Fruit fly (Drosophila melanogaster) whole organism, wandering third instar larva: ENCODE measurements around the gene CG8565.

Source experiments
- CG9705 ChIP-seq: fragments of 200-800 bp; sonication (Bioruptor generic); optimal IDR thresholded peaks from 2 replicates; lab custom pipeline; 2018; ENCODE audit warnings: missing biosample characterization, mild to moderate bottlenecking, missing genetic modification characterization
- CrebA ChIP-seq: fragments of 200-800 bp; sonication (Bioruptor generic); optimal IDR thresholded peaks from 2 replicates; lab custom pipeline; 2016; ENCODE audit warnings: missing biosample characterization, mild to moderate bottlenecking, missing genetic modification characterization, borderline replicate concordance
- HLH106 ChIP-seq: fragments of 200-800 bp; optimal IDR thresholded peaks from 3 replicates; lab custom pipeline; 2019; ENCODE audit warnings: missing biosample characterization, mild to moderate bottlenecking, missing genetic modification characterization, moderate library complexity
- Jra ChIP-seq: sonication (Bioruptor generic); optimal IDR thresholded peaks from 2 replicates; lab custom pipeline; 2016; ENCODE audit warnings: missing biosample characterization, missing genetic modification characterization
- br ChIP-seq: fragments of 200-800 bp; sonication (Bioruptor generic); optimal IDR thresholded peaks from 2 replicates; lab custom pipeline; 2016; ENCODE audit warnings: missing biosample characterization, missing genetic modification characterization
- dl ChIP-seq, 2 experiments: fragments of 175-275, 200-275 bp in 1 of 2; fragments of 200-275 bp in 1 of 2; sonication (Bioruptor generic); optimal IDR thresholded peaks; lab custom pipeline; 2018; ENCODE audit warnings: mild to moderate bottlenecking in 2 of 2, missing biosample characterization in 2 of 2, missing genetic modification characterization in 2 of 2, moderate library complexity in 2 of 2; ENCODE audit not compliant: partially characterized antibody in 2 of 2, insufficient read depth in 1 of 2
- pan ChIP-seq: fragments of >200 bp; optimal IDR thresholded peaks from 2 replicates; lab custom pipeline; 2017
- psq ChIP-seq: fragments of 200-800 bp; sonication (Bioruptor generic); optimal IDR thresholded peaks from 3 replicates; lab custom pipeline; 2017; ENCODE audit warnings: missing biosample characterization, mild to moderate bottlenecking, missing genetic modification characterization, moderate library complexity
- usp ChIP-seq: fragments of >200 bp; optimal IDR thresholded peaks from 2 replicates; lab custom pipeline; 2017; ENCODE audit warnings: missing biosample characterization, missing genetic modification characterization
- woc ChIP-seq: sonication (Bioruptor generic); optimal IDR thresholded peaks from 2 replicates; lab custom pipeline; 2016; ENCODE audit warnings: missing biosample characterization, mild to moderate bottlenecking, missing genetic modification characterization

dm6 chrX:15866799-15867412, 29.3 kb downstream of the CG8565 start:
- TF ChIP-seq HLH106, result no peak
- TF ChIP-seq CG9705 (GFP tag; lab: Kevin White, UChicago), result no peak
- no peak for TF ChIP-seq Jra (GFP tag; lab: Kevin White, UChicago)
- no peak for TF ChIP-seq usp
- TF ChIP-seq woc, result no peak
- no peak for TF ChIP-seq dl (GFP tag; optimal IDR thresholded peaks at IDR 0.05; lab: Kevin White, UChicago; ENCODE audit: insufficient read depth in 1 of 2, partially characterized antibody in 2 of 2)
- TF ChIP-seq br (GFP tag; lab: Kevin White, UChicago), result no peak
- TF ChIP-seq CrebA (GFP tag; lab: Kevin White, UChicago), result no peak
- no peak for TF ChIP-seq pan
- TF ChIP-seq psq (GFP tag; lab: Kevin White, UChicago), result no peak
